Fruit fly (Drosophila melanogaster): ENCODE data around the gene trc.
A peak's percentile ranks its signal among the peaks of the same experiment; 100 is the strongest.

The trc gene

dm6 chr3L:19817807-19818531, 16.1 kb downstream of the trc start, which contains the start of the genes Fibp and Deaf1 (continued):
- TF ChIP-seq bbx (GFP tag; IDR thresholded peaks at IDR 0.05; ENCODE audit: partially characterized antibody): peak; percentile 98
- TF ChIP-seq CG7928 (GFP tag; optimal IDR thresholded peaks at IDR 0.05): peak; percentile 6
- peak; percentile 88 for TF ChIP-seq CG12391 (tag; optimal IDR thresholded peaks at IDR 0.05)
- TF ChIP-seq CG1024 (GFP tag; IDR thresholded peaks at IDR 0.05): no peak
- 0 out of 2 replicates have a peak, but pooled peaks have one; percentile 49 for TF ChIP-seq E2f1 (GFP tag; IDR thresholded peaks at IDR 0.05)
- TF ChIP-seq CG15514 (GFP tag; optimal IDR thresholded peaks at IDR 0.05): peak; percentile 96
- TF ChIP-seq Abd-B (GFP tag; optimal IDR thresholded peaks at IDR 0.05): peak; percentile 87
- TF ChIP-seq tll (GFP tag; optimal IDR thresholded peaks at IDR 0.05): peak in 1 of 2 experiments; percentile 12
- TF ChIP-seq CG13424 (tag; optimal IDR thresholded peaks at IDR 0.05): peak; percentile 83
- TF ChIP-seq CG5953 (GFP tag; IDR thresholded peaks at IDR 0.05): no peak
- TF ChIP-seq luna (GFP tag; optimal IDR thresholded peaks at IDR 0.05): peak; percentile 25
- peak; percentile 47 for TF ChIP-seq CG12769 (tag; optimal IDR thresholded peaks at IDR 0.05)
- no peak for TF ChIP-seq Spps (tag; optimal IDR thresholded peaks at IDR 0.05)
- no peak for TF ChIP-seq CTCF (GFP tag; optimal IDR thresholded peaks at IDR 0.05)
- no peak for TF ChIP-seq CG17802 (tag; optimal IDR thresholded peaks at IDR 0.05)
- TF ChIP-seq ind (GFP tag; optimal IDR thresholded peaks at IDR 0.05): peak; percentile 81
- peak; percentile 56 for TF ChIP-seq CG18764 (GFP tag; optimal IDR thresholded peaks at IDR 0.05)
- TF ChIP-seq p53 (GFP tag; optimal IDR thresholded peaks at IDR 0.05): peak; percentile 50
- peak; percentile 29 for TF ChIP-seq CG1529 (GFP tag; optimal IDR thresholded peaks at IDR 0.05)
- TF ChIP-seq CG11456 (GFP tag; IDR thresholded peaks at IDR 0.05): peak; percentile 81
- TF ChIP-seq fd64A (GFP tag; optimal IDR thresholded peaks at IDR 0.05): no peak
- peak; percentile 99 for TF ChIP-seq CG6791 (GFP tag; IDR thresholded peaks at IDR 0.05; ENCODE audit: partially characterized antibody)
- peak; percentile 74 for TF ChIP-seq CG12104 (GFP tag; optimal IDR thresholded peaks at IDR 0.05)
- TF ChIP-seq lmd (GFP tag; IDR thresholded peaks at IDR 0.05): peak; percentile 71; the same call in 1 of the 2 replicates
- TF ChIP-seq Eip74EF (GFP tag; optimal IDR thresholded peaks at IDR 0.05): peak in 1 of 2 experiments; percentile 3
- peak; percentile 64 for TF ChIP-seq CG4854 (GFP tag; optimal IDR thresholded peaks at IDR 0.05)
- no peak for TF ChIP-seq CG14965 (GFP tag; optimal IDR thresholded peaks at IDR 0.05; ENCODE audit: borderline replicate concordance)
- peak; percentile 64 for TF ChIP-seq lab (GFP tag; optimal IDR thresholded peaks at IDR 0.05)
- no peak for TF ChIP-seq prd (optimal IDR thresholded peaks at IDR 0.05)
- peak; percentile 70 for TF ChIP-seq prd (GFP tag; IDR thresholded peaks at IDR 0.05)
- no peak for TF ChIP-seq CG2202 (tag; optimal IDR thresholded peaks at IDR 0.05)
- TF ChIP-seq CG9215 (GFP tag; IDR thresholded peaks at IDR 0.05): peak; percentile 75
- TF ChIP-seq Jarid2 (GFP tag; optimal IDR thresholded peaks at IDR 0.05): peak; percentile 32
- TF ChIP-seq CG6854 (GFP tag; optimal IDR thresholded peaks at IDR 0.05): no peak
- TF ChIP-seq Adf1 (GFP tag; IDR thresholded peaks at IDR 0.05): no peak; the same call in 1 of the 2 replicates
- peak; percentile 81 for TF ChIP-seq CG4424 (GFP tag; optimal IDR thresholded peaks at IDR 0.05)
- peak; percentile 81 for TF ChIP-seq CG2712 (tag; optimal IDR thresholded peaks at IDR 0.05)
- peak; percentile 88 for TF ChIP-seq CoRest (tag; optimal IDR thresholded peaks at IDR 0.05)
- no peak for TF ChIP-seq Sox102F (GFP tag; optimal IDR thresholded peaks at IDR 0.05)
- no peak for TF ChIP-seq CG3726 (GFP tag; IDR thresholded peaks at IDR 0.05)
- TF ChIP-seq CG12299 (tag; optimal IDR thresholded peaks at IDR 0.05): peak; percentile 41
- TF ChIP-seq CG3065 (GFP tag; optimal IDR thresholded peaks at IDR 0.05): peak; percentile 48
- TF ChIP-seq CG33213 (GFP tag; optimal IDR thresholded peaks at IDR 0.05): peak; percentile 80
- TF ChIP-seq CG1602 (GFP tag; optimal IDR thresholded peaks at IDR 0.05): peak; percentile 83
- peak; percentile 98 for TF ChIP-seq Opbp (GFP tag; IDR thresholded peaks at IDR 0.05; ENCODE audit: partially characterized antibody)
- peak; percentile 100 for TF ChIP-seq BEAF-32 (GFP tag; optimal IDR thresholded peaks at IDR 0.05)
- TF ChIP-seq chif (GFP tag; optimal IDR thresholded peaks at IDR 0.05): peak; percentile 75 to 80
- TF ChIP-seq CG7556 (GFP tag; optimal IDR thresholded peaks at IDR 0.05): peak; percentile 68
